5 worm cellular contexts compared by ENCODE assay signal in the genomic region with DNA sequence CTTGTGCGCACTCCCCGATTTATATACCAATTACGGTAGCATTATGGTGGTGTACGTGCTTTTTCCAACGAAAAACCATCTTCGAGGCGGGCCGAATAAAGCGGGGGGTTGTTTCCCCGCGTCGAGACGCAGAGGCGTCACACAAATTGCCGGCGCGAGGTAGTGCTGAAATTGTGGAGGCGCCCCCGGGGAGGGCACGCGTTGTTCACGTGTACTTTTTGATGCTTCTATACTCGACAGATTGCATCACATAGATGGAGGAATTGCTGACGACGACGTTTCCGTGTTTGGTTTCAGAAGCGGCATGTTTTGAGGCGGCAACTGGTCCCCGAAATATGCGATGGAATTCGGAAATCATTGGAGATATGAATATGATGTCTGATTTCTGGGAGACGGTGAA.
TF ChIP-seq lines count a peak whose summit lies in the region.

No protein-coding gene starts in this region.

TF ChIP-seq in whole organism, L1 larva, 84 proteins besides CTCF, POLR2A, EP300 and RAD21 (continues in another document):
- no peak for TF ChIP-seq aly-2 (tag; optimal IDR thresholded peaks at IDR 0.05; lab: Kevin White, UChicago)
- no peak for TF ChIP-seq ceh-90 (tag; optimal IDR thresholded peaks at IDR 0.05; lab: Kevin White, UChicago)
- TF ChIP-seq egl-27 (tag; optimal IDR thresholded peaks at IDR 0.05; lab: Kevin White, UChicago) = peak; percentile 69 to 88
- TF ChIP-seq nhr-77 (tag; optimal IDR thresholded peaks at IDR 0.05; lab: Kevin White, UChicago) = peak; percentile 70
- TF ChIP-seq nhr-19 (GFP tag; conservative IDR thresholded peaks at IDR 0.05; lab: Robert Waterston, UW) = peak; percentile 93
- peak; percentile 43 for TF ChIP-seq dsc-1 (tag; optimal IDR thresholded peaks at IDR 0.05; lab: Kevin White, UChicago)
- TF ChIP-seq hpl-2 (GFP tag; optimal IDR thresholded peaks at IDR 0.05; lab: Kevin White, UChicago) = no peak
- peak; percentile 95 for TF ChIP-seq nhr-20 (tag; optimal IDR thresholded peaks at IDR 0.05; lab: Kevin White, UChicago)
- TF ChIP-seq efl-3 (GFP tag; optimal IDR thresholded peaks at IDR 0.05; lab: Kevin White, UChicago) = no peak
- TF ChIP-seq nhr-47 (tag; optimal IDR thresholded peaks at IDR 0.05; lab: Kevin White, UChicago) = peak; percentile 90
- TF ChIP-seq hlh-4 (tag; optimal IDR thresholded peaks at IDR 0.05; lab: Kevin White, UChicago) = no peak
- no peak for TF ChIP-seq lin-39 (tag; optimal IDR thresholded peaks at IDR 0.05; lab: Kevin White, UChicago)
- peak; percentile 26 for TF ChIP-seq fos-1 (tag; optimal IDR thresholded peaks at IDR 0.05; lab: Kevin White, UChicago)
- TF ChIP-seq tlp-1 (tag; optimal IDR thresholded peaks at IDR 0.05; lab: Kevin White, UChicago) = no peak
- peak; percentile 66 to 82 for TF ChIP-seq lin-35 (GFP tag; optimal IDR thresholded peaks at IDR 0.05; lab: Kevin White, UChicago)
- TF ChIP-seq fkh-8 (tag; optimal IDR thresholded peaks at IDR 0.05; lab: Kevin White, UChicago) = peak; percentile 96
- peak; percentile 4 for TF ChIP-seq zip-4 (GFP tag; optimal IDR thresholded peaks at IDR 0.05; lab: Kevin White, UChicago)
- peak; percentile 78 for TF ChIP-seq pax-3 (tag; optimal IDR thresholded peaks at IDR 0.05; lab: Kevin White, UChicago)

TF ChIP-seq in whole organism, L3 larva, 47 proteins besides CTCF, POLR2A, EP300 and RAD21 (continues in another document):
- no peak for TF ChIP-seq nhr-28 (tag; optimal IDR thresholded peaks at IDR 0.05; lab: Kevin White, UChicago)
- TF ChIP-seq fkh-2 (tag; optimal IDR thresholded peaks at IDR 0.05; lab: Kevin White, UChicago) = no peak
- TF ChIP-seq nhr-25 (tag; optimal IDR thresholded peaks at IDR 0.05; lab: Kevin White, UChicago) = peak; percentile 90
- TF ChIP-seq nhr-12 (tag; optimal IDR thresholded peaks at IDR 0.05; lab: Kevin White, UChicago) = no peak
- TF ChIP-seq ceh-82 (tag; optimal IDR thresholded peaks at IDR 0.05; lab: Kevin White, UChicago) = no peak
- TF ChIP-seq ceh-28 (tag; optimal IDR thresholded peaks at IDR 0.05; lab: Kevin White, UChicago) = peak; percentile 65
- peak; percentile 95 for TF ChIP-seq lin-39 (tag; optimal IDR thresholded peaks at IDR 0.05; lab: Kevin White, UChicago)
- TF ChIP-seq zag-1 (tag; optimal IDR thresholded peaks at IDR 0.05; lab: Kevin White, UChicago) = no peak
- TF ChIP-seq ZK546.5 (tag; optimal IDR thresholded peaks at IDR 0.05; lab: Kevin White, UChicago) = no peak
- peak; percentile 82 for TF ChIP-seq nhr-23 (tag; optimal IDR thresholded peaks at IDR 0.05; lab: Kevin White, UChicago)
- peak; percentile 91 for TF ChIP-seq nfya-1 (tag; optimal IDR thresholded peaks at IDR 0.05; lab: Kevin White, UChicago; ENCODE audit: insufficient read depth)
- TF ChIP-seq tbx-2 (tag; optimal IDR thresholded peaks at IDR 0.05; lab: Kevin White, UChicago) = peak; percentile 73
- TF ChIP-seq elt-1 (tag; optimal IDR thresholded peaks at IDR 0.05; lab: Kevin White, UChicago) = peak; percentile 62
- TF ChIP-seq nhr-237 (tag; optimal IDR thresholded peaks at IDR 0.05; lab: Kevin White, UChicago) = no peak
- peak; percentile 66 for TF ChIP-seq R02D3.7 (tag; optimal IDR thresholded peaks at IDR 0.05; lab: Kevin White, UChicago)
- TF ChIP-seq aly-2 (tag; optimal IDR thresholded peaks at IDR 0.05; lab: Kevin White, UChicago) = no peak
- peak; percentile 45 for TF ChIP-seq lin-15B (tag; optimal IDR thresholded peaks at IDR 0.05; lab: Kevin White, UChicago)
- TF ChIP-seq pqm-1 (tag; optimal IDR thresholded peaks at IDR 0.05; lab: Kevin White, UChicago) = peak; percentile 65

TF ChIP-seq in whole organism, early embryonic, 17 proteins besides CTCF, POLR2A, EP300 and RAD21:
- TF ChIP-seq tbx-37 (GFP tag; conservative IDR thresholded peaks at IDR 0.05; lab: Robert Waterston, UW) (no peak), flt-1 (GFP tag; IDR thresholded peaks at IDR 0.05; lab: Robert Waterston, UW) (no peak), B0310.2 (tag; optimal IDR thresholded peaks at IDR 0.05; lab: Kevin White, UChicago) (no peak), hmg-4 (GFP tag; optimal IDR thresholded peaks at IDR 0.05; lab: Kevin White, UChicago) (peak; percentile 53), scrt-1 (GFP tag; IDR thresholded peaks at IDR 0.05; lab: Robert Waterston, UW) (no peak), sea-1 (GFP tag; conservative IDR thresholded peaks at IDR 0.05; lab: Robert Waterston, UW) (no peak), ceh-36 (tag; optimal IDR thresholded peaks at IDR 0.05; lab: Kevin White, UChicago) (no peak), ets-7 (tag; optimal IDR thresholded peaks at IDR 0.05; lab: Kevin White, UChicago) (no peak), ceh-13 (GFP tag; optimal IDR thresholded peaks at IDR 0.05; lab: Kevin White, UChicago) (no peak), hmbx-1 (tag; optimal IDR thresholded peaks at IDR 0.05; lab: Kevin White, UChicago) (no peak), F13C5.2 (tag; optimal IDR thresholded peaks at IDR 0.05; lab: Kevin White, UChicago) (peak; percentile 10)

TF ChIP-seq in whole organism, midembryonic, 9 proteins besides CTCF, POLR2A, EP300 and RAD21:
- TF ChIP-seq T22C8.4 (GFP tag; IDR thresholded peaks at IDR 0.05; lab: Robert Waterston, UW) = no peak
- TF ChIP-seq ref-1 (GFP tag; conservative IDR thresholded peaks at IDR 0.05; lab: Robert Waterston, UW) = no peak
- TF ChIP-seq med-1 (GFP tag; optimal IDR thresholded peaks at IDR 0.05; lab: Kevin White, UChicago; ENCODE audit: insufficient read depth) = no peak
- no peak for TF ChIP-seq klf-2 (GFP tag; conservative IDR thresholded peaks at IDR 0.05; lab: Robert Waterston, UW)
- 0 out of 2 replicates have a peak, but pooled peaks have one; percentile 49 for TF ChIP-seq ztf-23 (GFP tag; IDR thresholded peaks at IDR 0.05; lab: Robert Waterston, UW)
- TF ChIP-seq flt-1 (GFP tag; IDR thresholded peaks at IDR 0.05; lab: Robert Waterston, UW) = no peak

TF ChIP-seq in whole organism, young adult, 124 proteins besides CTCF, POLR2A, EP300 and RAD21 (continues in another document):
- TF ChIP-seq attf-3 (GFP tag; conservative IDR thresholded peaks at IDR 0.05; lab: Robert Waterston, UW) (no peak), nfyb-1 (GFP tag; IDR thresholded peaks at IDR 0.05; lab: Robert Waterston, UW) (0 out of 2 replicates have a peak, but pooled peaks have one; percentile 51), dox-1 (GFP tag; IDR thresholded peaks at IDR 0.05; lab: Robert Waterston, UW) (peak; percentile 62; the same call in 1 of the 2 replicates), tbp1 (GFP tag; optimal IDR thresholded peaks at IDR 0.05; lab: Kevin White, UChicago) (peak; percentile 57), lag-1 (GFP tag; IDR thresholded peaks at IDR 0.05; lab: Robert Waterston, UW) (no peak), ztf-6 (GFP tag; IDR thresholded peaks at IDR 0.05; lab: Robert Waterston, UW) (0 out of 2 replicates have a peak, but pooled peaks have one; percentile 74), hmg-1.2 (GFP tag; IDR thresholded peaks at IDR 0.05; lab: Robert Waterston, UW) (peak; percentile 89), egl-18 (GFP tag; IDR thresholded peaks at IDR 0.05; lab: Robert Waterston, UW) (no peak), C06A6.2 (GFP tag; conservative IDR thresholded peaks at IDR 0.05; lab: Robert Waterston, UW) (peak; percentile 77; the same call in 1 of the 2 replicates), ztf-18 (tag; optimal IDR thresholded peaks at IDR 0.05; lab: Kevin White, UChicago) (peak; percentile 58), rcor-1 (GFP tag; IDR thresholded peaks at IDR 0.05; lab: Robert Waterston, UW) (peak; percentile 49), F52B5.7 (tag; optimal IDR thresholded peaks at IDR 0.05; lab: Kevin White, UChicago) (no peak), cebp-2 (GFP tag; IDR thresholded peaks at IDR 0.05; lab: Robert Waterston, UW) (0 out of 2 replicates have a peak, but pooled peaks have one; percentile 6), lin-54 (GFP tag; optimal IDR thresholded peaks at IDR 0.05; lab: Kevin White, UChicago) (peak; percentile 44), ztf-22 (GFP tag; optimal IDR thresholded peaks at IDR 0.05; lab: Kevin White, UChicago) (peak; percentile 62), ztf-3 (GFP tag; optimal IDR thresholded peaks at IDR 0.05; lab: Kevin White, UChicago) (peak; percentile 39), K11D2.4 (GFP tag; IDR thresholded peaks at IDR 0.05; lab: Robert Waterston, UW) (peak; percentile 64; the same call in 1 of the 2 replicates), bed-1 (GFP tag; IDR thresholded peaks at IDR 0.05; lab: Robert Waterston, UW) (0 out of 2 replicates have a peak, but pooled peaks have one; percentile 76), fkh-3 (tag; optimal IDR thresholded peaks at IDR 0.05; lab: Kevin White, UChicago) (no peak), madf-3 (GFP tag; IDR thresholded peaks at IDR 0.05; lab: Robert Waterston, UW) (0 out of 2 replicates have a peak, but pooled peaks have one; percentile 30), pbrm-1 (GFP tag; IDR thresholded peaks at IDR 0.05; lab: Robert Waterston, UW) (peak; percentile 49; the same call in 1 of the 2 replicates), B0336.3 (GFP tag; IDR thresholded peaks at IDR 0.05; lab: Robert Waterston, UW) (peak; percentile 75), mxl-1 (tag; optimal IDR thresholded peaks at IDR 0.05; lab: Kevin White, UChicago) (no peak), chd-7 (tag; optimal IDR thresholded peaks at IDR 0.05; lab: Kevin White, UChicago) (peak; percentile 88), zfh-2 (GFP tag; conservative IDR thresholded peaks at IDR 0.05; lab: Robert Waterston, UW) (peak; percentile 97), ceh-40 (GFP tag; IDR thresholded peaks at IDR 0.05; lab: Robert Waterston, UW) (no peak), egrh-3 (GFP tag; IDR thresholded peaks at IDR 0.05; lab: Robert Waterston, UW) (0 out of 2 replicates have a peak, but pooled peaks have one; percentile 27), Y56A3A.18 (GFP tag; IDR thresholded peaks at IDR 0.05; lab: Robert Waterston, UW) (0 out of 2 replicates have a peak, but pooled peaks have one; percentile 43), ZK185.1 (tag; optimal IDR thresholded peaks at IDR 0.05; lab: Kevin White, UChicago; ENCODE audit: poor library complexity, severe bottlenecking) (no peak), ztf-26 (tag; optimal IDR thresholded peaks at IDR 0.05; lab: Kevin White, UChicago) (peak; percentile 89), somi-1 (GFP tag; optimal IDR thresholded peaks at IDR 0.05; lab: Kevin White, UChicago) (peak; percentile 85), lir-1 (GFP tag; conservative IDR thresholded peaks at IDR 0.05; lab: Robert Waterston, UW) (peak; percentile 44; the same call in 1 of the 2 replicates), let-607 (tag; optimal IDR thresholded peaks at IDR 0.05; lab: Kevin White, UChicago) (peak in 1 of 2 experiments; percentile 49), egl-44 (GFP tag; IDR thresholded peaks at IDR 0.05; lab: Robert Waterston, UW) (peak; percentile 58), Y67H2A.10 (GFP tag; conservative IDR thresholded peaks at IDR 0.05; lab: Robert Waterston, UW) (no peak), K12H6.12 (tag; optimal IDR thresholded peaks at IDR 0.05; lab: Kevin White, UChicago) (peak; percentile 82), lin-35 (GFP tag; optimal IDR thresholded peaks at IDR 0.05; lab: Kevin White, UChicago) (peak in 1 of 3 experiments; percentile 37)

Comparison
In these comparisons a context has a peak if more than half of its experiments do, and no peak if none do; other contexts are left out.
1. Of the 8 proteins assayed by ChIP-seq in both whole organism, young adult and whole organism, L1 larva: peak only in whole organism, young adult: none; only in whole organism, L1 larva: dpl-1, efl-1, nhr-90 and unc-130; in both: snpc-4; in neither: 2; mixed calls (peak in some experiments, not most) for 1.